Worm (Caenorhabditis elegans) whole organism, L3 larva: Measurements from ENCODE around the gene nlp-5.
A peak's percentile ranks its signal among the peaks of the same experiment; 100 is the strongest.

Experiments
- R02D3.7 ChIP-seq: fragments of 150-350 bp; optimal IDR thresholded peaks from 2 replicates; lab custom pipeline; 2014; ENCODE audit warnings: missing biosample characterization, missing genetic modification characterization
- aly-2 ChIP-seq: fragments of 150-350 bp; optimal IDR thresholded peaks from 2 replicates; lab custom pipeline; 2014; ENCODE audit warnings: missing biosample characterization, missing genetic modification characterization
- ama-1 ChIP-seq: fragments of 150-350 bp; optimal IDR thresholded peaks from 2 replicates; lab custom pipeline; 2018
- ceh-16 ChIP-seq: sonication (generic microtip); optimal IDR thresholded peaks from 2 replicates; lab custom pipeline; 2017; ENCODE audit warnings: missing biosample characterization, missing genetic modification characterization
- egl-5 ChIP-seq: fragments of 150-350 bp; optimal IDR thresholded peaks from 2 replicates; lab custom pipeline; 2017; ENCODE audit warnings: missing biosample characterization, missing genetic modification reagents, missing genetic modification characterization, inconsistent platforms
- elt-2 ChIP-seq: sonication (generic microtip); optimal IDR thresholded peaks from 2 replicates; lab custom pipeline; 2016; ENCODE audit warnings: missing genetic modification reagents, mild to moderate bottlenecking, missing genetic modification characterization, missing compliant biosample characterization
- fkh-2 ChIP-seq: fragments of 150-350 bp; optimal IDR thresholded peaks from 2 replicates; lab custom pipeline; 2014; ENCODE audit warnings: missing biosample characterization, missing genetic modification reagents, missing genetic modification characterization
- hmg-11 ChIP-seq: sonication (generic microtip); optimal IDR thresholded peaks from 2 replicates; lab custom pipeline; 2016; ENCODE audit warnings: missing genetic modification characterization, missing compliant biosample characterization
- jun-1 ChIP-seq: fragments of 150-350 bp; optimal IDR thresholded peaks from 2 replicates; lab custom pipeline; 2014; ENCODE audit warnings: missing biosample characterization, missing genetic modification reagents, missing genetic modification characterization
- lin-15B ChIP-seq: fragments of 150-350 bp; optimal IDR thresholded peaks from 2 replicates; lab custom pipeline; 2014; ENCODE audit warnings: missing biosample characterization, missing genetic modification characterization
- nfya-1 ChIP-seq: sonication (generic microtip); optimal IDR thresholded peaks from 2 replicates; lab custom pipeline; 2017; ENCODE audit warnings: missing genetic modification characterization, mild to moderate bottlenecking, missing compliant biosample characterization, antibody characterized with exemption, moderate library complexity; ENCODE audit not compliant: insufficient read depth
- nhr-11 ChIP-seq: fragments of 150-350 bp; optimal IDR thresholded peaks from 2 replicates; lab custom pipeline; 2014; ENCODE audit warnings: missing biosample characterization, missing genetic modification characterization
- nhr-23 ChIP-seq: fragments of 150-350 bp; optimal IDR thresholded peaks from 2 replicates; lab custom pipeline; 2014; ENCODE audit warnings: missing biosample characterization, missing genetic modification reagents, missing genetic modification characterization
- nhr-28 ChIP-seq: fragments of 150-350 bp; optimal IDR thresholded peaks from 2 replicates; lab custom pipeline; 2014; ENCODE audit warnings: missing biosample characterization, missing genetic modification characterization
- nhr-67 ChIP-seq: fragments of 150-350 bp; optimal IDR thresholded peaks from 2 replicates; lab custom pipeline; 2014; ENCODE audit warnings: missing biosample characterization, missing genetic modification characterization
- pha-4 ChIP-seq: fragments of 150-350 bp; optimal IDR thresholded peaks from 2 replicates; lab custom pipeline; 2014; ENCODE audit warnings: missing biosample characterization, missing genetic modification reagents, missing genetic modification characterization
- snpc-4 ChIP-seq: fragments of 150-350 bp; optimal IDR thresholded peaks from 2 replicates; lab custom pipeline; 2014; ENCODE audit warnings: missing biosample characterization, missing genetic modification characterization
- unc-39 ChIP-seq: sonication (generic microtip); optimal IDR thresholded peaks from 4 replicates; lab custom pipeline; 2017; ENCODE audit warnings: missing biosample characterization, missing genetic modification characterization
- ztf-11 ChIP-seq: fragments of 150-350 bp; optimal IDR thresholded peaks from 2 replicates; lab custom pipeline; 2014; ENCODE audit warnings: missing biosample characterization, missing genetic modification characterization
- ztf-4 ChIP-seq: fragments of 150-350 bp; optimal IDR thresholded peaks from 2 replicates; lab custom pipeline; 2014; ENCODE audit warnings: missing biosample characterization, missing genetic modification characterization

Gene nlp-5

ce11 chrII:8273060-8273459 is 34.8 kb downstream of the nlp-5 start:
- TF ChIP-seq unc-39, result no peak
- TF ChIP-seq ceh-16 (tag; lab: Kevin White, UChicago), result no peak
- no peak for TF ChIP-seq nhr-23 (tag; lab: Kevin White, UChicago)
- TF ChIP-seq ztf-11 (tag; lab: Kevin White, UChicago), result no peak
- TF ChIP-seq, all 47 proteins: peak for 0

DNA sequence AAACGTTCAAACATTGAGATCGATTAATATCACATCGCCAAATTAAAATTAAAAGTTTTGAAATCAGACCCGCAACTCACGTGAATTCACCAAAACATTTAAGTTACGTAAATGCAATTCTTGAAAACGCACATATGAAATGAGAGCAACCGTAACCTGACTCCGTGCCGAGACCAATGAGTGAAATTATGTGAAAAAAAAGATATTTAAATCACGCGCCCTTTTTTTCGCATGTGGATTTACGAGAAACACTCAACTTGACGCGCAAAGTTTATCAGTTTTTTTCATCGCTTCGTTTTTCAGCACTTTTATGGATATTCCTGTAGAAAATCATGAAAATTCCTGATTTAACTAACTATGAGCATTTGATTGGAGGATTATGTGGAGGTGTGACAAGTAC is 37.8 kb downstream of the nlp-5 start, which contains the start of the genes gei-14 and slc-25A32:
gei-14 (minus strand) TSS at position 175 of the 400 bp plus-strand sequence.
slc-25A32 (plus strand) TSS at position 242 of the 400 bp plus-strand sequence.
- peak; percentile 94 for TF ChIP-seq R02D3.7 (tag; lab: Kevin White, UChicago)
- no peak for TF ChIP-seq aly-2 (tag; lab: Kevin White, UChicago)
- TF ChIP-seq ama-1 (lab: Kevin White, UChicago), result no peak
- no peak for TF ChIP-seq jun-1 (tag; lab: Kevin White, UChicago)
- TF ChIP-seq nfya-1 (tag; lab: Kevin White, UChicago), result peak; percentile 56
- TF ChIP-seq lin-15B (tag; lab: Kevin White, UChicago), result peak; percentile 67
- peak; percentile 50 for TF ChIP-seq egl-5 (tag; lab: Kevin White, UChicago)

ce11 chrII:8278415-8278814 is 40.2 kb downstream of the nlp-5 start, which contains the start of the genes mrpl-10 and clec-142:
Gene mrpl-10, minus strand, starts transcription at chrII:8278515.
Gene clec-142, plus strand, starts transcription at chrII:8278678.
- TF ChIP-seq ztf-4, result no peak
- no peak for TF ChIP-seq nhr-11 (tag; lab: Kevin White, UChicago)
- TF ChIP-seq nhr-67 (tag; lab: Kevin White, UChicago), result no peak
- TF ChIP-seq R02D3.7 (tag; lab: Kevin White, UChicago), result no peak
- TF ChIP-seq nhr-28 (tag; lab: Kevin White, UChicago), result no peak
- no peak for TF ChIP-seq snpc-4

DNA sequence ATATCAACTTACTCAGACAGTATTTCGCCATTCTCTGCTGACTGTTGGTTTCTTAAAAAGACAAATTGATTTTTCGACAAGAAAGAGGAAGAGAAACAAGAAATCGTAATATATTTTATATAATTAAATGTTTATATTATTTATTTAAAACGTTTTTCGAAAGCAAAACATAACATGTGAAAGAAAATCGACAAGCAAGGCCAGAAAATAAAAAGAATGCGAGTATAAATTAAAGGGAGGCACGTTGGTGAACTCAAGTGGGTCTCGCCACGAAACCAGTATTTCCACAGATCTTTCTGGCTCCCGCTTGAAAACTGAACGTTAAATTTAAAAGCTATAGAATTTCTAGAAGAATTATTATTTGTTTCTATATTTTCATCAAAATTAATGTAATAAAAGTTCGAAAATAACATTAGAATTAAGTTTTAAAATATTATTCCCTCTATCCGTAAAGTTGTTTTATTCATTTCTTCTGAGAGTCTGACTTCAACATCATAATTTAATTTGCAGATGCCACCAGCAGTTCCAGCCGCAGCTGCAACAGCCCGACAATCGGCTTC is 45.0 kb downstream of the nlp-5 start, which contains the start of the genes nst-1 and cct-4:
nst-1 (minus strand) TSS at position 51 of the 560 bp plus-strand sequence.
cct-4 (plus strand) TSS at position 510 of the 560 bp plus-strand sequence.
- no peak for TF ChIP-seq fkh-2 (tag; lab: Kevin White, UChicago)
- TF ChIP-seq lin-15B (tag; lab: Kevin White, UChicago), result peak; percentile 50
- TF ChIP-seq elt-2 (tag; lab: Kevin White, UChicago), result peak; percentile 4
- peak; percentile 58 for TF ChIP-seq pha-4 (tag; lab: Kevin White, UChicago)
- TF ChIP-seq hmg-11, result peak; percentile 14
- peak; percentile 58 for TF ChIP-seq nfya-1 (tag; lab: Kevin White, UChicago)
- TF ChIP-seq nhr-28 (tag; lab: Kevin White, UChicago), result no peak
